Worm (Caenorhabditis elegans) whole organism, L1 larva: ENCODE data around the gene Y53C12A.10.

Experiments used
- blmp-1 ChIP-seq: fragments of 150-350 bp; optimal IDR thresholded peaks from 2 replicates; lab custom pipeline; 2014; ENCODE audit warnings: missing biosample characterization, missing genetic modification characterization
- ceh-90 ChIP-seq: sonication (generic microtip); optimal IDR thresholded peaks from 2 replicates; lab custom pipeline; 2016; ENCODE audit warnings: missing genetic modification characterization, missing compliant biosample characterization
- elt-2 ChIP-seq: sonication (generic microtip); optimal IDR thresholded peaks from 2 replicates; lab custom pipeline; 2016; ENCODE audit warnings: missing genetic modification characterization, mild to moderate bottlenecking, inconsistent platforms, missing compliant biosample characterization, missing genetic modification reagents
- nhr-11 ChIP-seq: fragments of 150-350 bp; optimal IDR thresholded peaks from 2 replicates; lab custom pipeline; 2014; ENCODE audit warnings: missing biosample characterization, missing genetic modification characterization
- unc-62 ChIP-seq: fragments of 150-350 bp; optimal IDR thresholded peaks from 2 replicates; lab custom pipeline; 2014; ENCODE audit warnings: missing biosample characterization, missing genetic modification reagents, missing genetic modification characterization

The Y53C12A.10 gene

DNA sequence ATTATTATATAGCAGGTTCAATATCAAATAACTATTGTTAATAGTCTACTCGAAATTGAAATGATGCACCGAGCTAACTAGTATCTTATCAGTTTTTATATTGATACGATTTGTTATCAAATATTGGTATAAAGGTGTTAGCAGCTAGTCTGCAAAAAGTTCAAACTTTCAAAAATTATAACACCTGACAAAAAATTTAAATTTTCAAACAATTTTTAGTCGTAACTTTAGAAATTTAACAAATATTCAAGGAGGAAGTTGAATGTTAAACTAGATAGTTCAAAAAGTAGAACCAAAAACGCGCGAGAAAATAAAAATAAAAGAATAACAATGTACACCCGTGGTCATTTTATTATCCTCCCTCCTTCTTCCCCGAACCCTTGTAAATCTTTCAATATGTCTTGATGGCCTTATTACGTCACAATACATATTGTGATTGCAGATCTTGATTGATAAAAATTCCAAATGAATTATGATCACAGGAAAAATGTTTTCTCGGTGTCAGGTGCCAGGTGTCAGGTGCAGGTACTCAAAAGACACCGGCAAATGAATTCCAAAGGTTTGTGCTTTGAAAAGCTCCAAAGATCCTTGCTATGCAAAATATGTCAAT is 49.0 kb downstream of the Y53C12A.10 start, which contains the start of gene ZK1307.1:
ZK1307.1 (minus strand) TSS at position 51 of the 610 bp plus-strand sequence.
- TF ChIP-seq blmp-1 (tag; lab: Kevin White, UChicago) (peak; percentile 23), ceh-90 (no peak), elt-2 (tag; lab: Kevin White, UChicago) (peak; percentile 32), nhr-11 (no peak), unc-62 (GFP tag; lab: Kevin White, UChicago) (no peak)
